Worm (Caenorhabditis elegans) whole organism, L1 larva: Measurements from ENCODE around the gene T04C12.7.

Experiments
- C34B4.2 ChIP-seq: sonication (generic microtip); optimal IDR thresholded peaks from 2 replicates; lab custom pipeline; 2017; ENCODE audit warnings: mild to moderate bottlenecking, missing genetic modification characterization, missing compliant biosample characterization
- ama-1 ChIP-seq: fragments of 150-350 bp; optimal IDR thresholded peaks from 2 replicates; lab custom pipeline; 2014
- blmp-1 ChIP-seq: fragments of 150-350 bp; optimal IDR thresholded peaks from 2 replicates; lab custom pipeline; 2014; ENCODE audit warnings: missing biosample characterization, missing genetic modification characterization
- dpl-1 ChIP-seq, 3 experiments: fragments of 150-350 bp in 2 of 3; sonication (generic microtip) in 1 of 3; optimal IDR thresholded peaks; 2 replicates each; lab custom pipeline; 2014 to 2017; ENCODE audit warnings: missing biosample characterization in 3 of 3, missing genetic modification characterization in 3 of 3, missing genetic modification reagents in 3 of 3
- lin-35 ChIP-seq, 2 experiments: fragments of 150-350 bp; optimal IDR thresholded peaks; 2 replicates each; lab custom pipeline; 2014; ENCODE audit warnings: missing biosample characterization in 2 of 2, missing genetic modification characterization in 2 of 2, missing genetic modification reagents in 2 of 2
- lir-3 ChIP-seq: sonication (generic microtip); optimal IDR thresholded peaks from 2 replicates; lab custom pipeline; 2016; ENCODE audit warnings: mild to moderate bottlenecking, missing genetic modification characterization, moderate library complexity, missing compliant biosample characterization; ENCODE audit not compliant: poor library complexity
- nhr-237 ChIP-seq: fragments of 150-350 bp; optimal IDR thresholded peaks from 2 replicates; lab custom pipeline; 2014; ENCODE audit warnings: missing biosample characterization, missing genetic modification characterization
- nhr-76 ChIP-seq: sonication (generic microtip); optimal IDR thresholded peaks from 2 replicates; lab custom pipeline; 2017; ENCODE audit warnings: missing biosample characterization, missing genetic modification characterization
- snpc-4 ChIP-seq: fragments of 150-350 bp; optimal IDR thresholded peaks from 2 replicates; lab custom pipeline; 2014; ENCODE audit warnings: missing biosample characterization, missing genetic modification characterization
- sptf-1 ChIP-seq: fragments of 150-350 bp; optimal IDR thresholded peaks from 2 replicates; lab custom pipeline; 2014; ENCODE audit warnings: missing biosample characterization, missing genetic modification characterization
- sup-37 ChIP-seq: fragments of 200-800 bp; sonication (Bioruptor generic); optimal IDR thresholded peaks from 2 replicates; lab custom pipeline; 2018; ENCODE audit warnings: mild to moderate bottlenecking, missing genetic modification characterization, missing compliant biosample characterization
- unc-62 ChIP-seq: fragments of 150-350 bp; optimal IDR thresholded peaks from 2 replicates; lab custom pipeline; 2014; ENCODE audit warnings: missing biosample characterization, missing genetic modification reagents, missing genetic modification characterization
- unc-86 ChIP-seq: sonication (generic microtip); optimal IDR thresholded peaks from 2 replicates; lab custom pipeline; 2016; ENCODE audit warnings: missing genetic modification characterization, missing compliant biosample characterization

DNA sequence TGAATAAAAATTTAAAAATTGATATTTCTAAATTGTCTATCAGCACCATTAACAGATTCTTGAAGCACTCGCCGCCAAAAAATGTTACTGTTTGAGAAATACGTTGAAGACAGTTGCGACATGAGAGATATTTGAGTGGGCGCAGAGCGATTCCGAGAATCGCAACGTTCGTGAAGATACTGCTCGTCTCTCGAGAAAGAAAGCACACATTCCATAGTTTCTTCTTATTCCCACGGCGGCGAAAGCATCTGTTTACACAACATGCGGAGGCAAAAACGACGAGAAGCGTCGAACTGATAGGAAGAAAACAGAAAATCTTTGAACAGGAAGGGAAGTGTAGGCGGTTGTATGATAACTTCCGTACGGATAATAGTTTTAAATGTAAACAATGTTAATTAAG, 28.5 kb downstream of the T04C12.7 start:
- TF ChIP-seq unc-62 (GFP tag; lab: Kevin White, UChicago), result no peak
- no peak for TF ChIP-seq snpc-4 (tag; lab: Kevin White, UChicago)
- peak; percentile 83 for TF ChIP-seq ama-1 (lab: Kevin White, UChicago)
- TF ChIP-seq lir-3 (tag; lab: Kevin White, UChicago), result peak; percentile 21
- no peak for TF ChIP-seq blmp-1 (tag; lab: Kevin White, UChicago)
- TF ChIP-seq dpl-1 (GFP tag; optimal IDR thresholded peaks at IDR 0.05; lab: Kevin White, UChicago), result no peak
- no peak for TF ChIP-seq nhr-76
- TF ChIP-seq sptf-1 (tag; lab: Kevin White, UChicago), result no peak
- no peak for TF ChIP-seq lin-35 (GFP tag; optimal IDR thresholded peaks at IDR 0.05; lab: Kevin White, UChicago)
- TF ChIP-seq sup-37, result peak; percentile 71
- TF ChIP-seq nhr-237 (tag; lab: Kevin White, UChicago), result no peak
- no peak for TF ChIP-seq C34B4.2 (tag; lab: Kevin White, UChicago)
- TF ChIP-seq unc-86, result no peak
